Fruit fly (Drosophila melanogaster): Measurements from ENCODE around the gene egh.
A peak's percentile ranks its signal among the peaks of the same experiment; 100 is the strongest.

Gene egh

DNA sequence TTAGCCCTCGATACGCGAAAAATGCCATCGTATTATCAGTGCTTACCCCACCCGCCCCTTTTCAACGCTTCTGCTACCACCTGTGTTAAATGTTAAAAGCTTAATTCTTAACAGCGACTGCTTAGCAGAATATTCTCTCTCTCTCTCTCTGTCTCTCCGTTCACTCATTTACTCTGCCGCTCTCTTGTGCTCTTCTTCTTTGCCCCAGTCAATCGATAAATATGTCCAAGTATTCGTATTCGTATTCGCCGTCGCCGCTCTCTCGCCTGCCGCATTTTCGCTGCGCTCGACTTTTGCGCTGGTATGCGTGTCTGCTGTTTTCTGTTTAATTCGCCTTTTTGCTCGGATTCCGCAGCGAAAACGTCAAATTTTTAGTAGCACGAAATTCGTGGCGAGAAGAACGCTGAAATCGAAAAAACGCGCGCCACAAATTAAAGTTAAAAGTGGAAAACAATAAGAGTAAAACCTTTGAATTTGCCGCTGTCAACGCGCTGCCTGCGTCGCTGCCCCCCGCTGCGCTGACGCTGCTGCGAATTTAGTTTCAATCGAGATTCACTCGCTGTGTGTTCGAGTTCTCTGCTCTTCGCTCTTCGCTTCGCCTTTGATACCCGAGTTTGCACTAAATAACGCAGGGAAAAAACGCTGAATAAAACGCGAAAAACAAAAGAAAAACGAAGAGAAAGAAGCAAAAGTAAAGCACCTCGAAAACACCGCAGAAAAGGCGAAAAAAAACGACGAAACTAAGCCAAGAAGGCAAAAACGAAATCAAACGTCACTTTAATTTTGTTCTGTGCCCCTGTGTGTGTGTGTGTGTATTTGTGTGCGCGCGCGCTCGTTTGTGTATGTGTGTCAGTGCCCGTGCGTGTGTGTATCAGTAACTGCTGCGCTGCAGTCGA is 54.4 kb downstream of the egh start:
- TF ChIP-seq bab1 (GFP tag; optimal IDR thresholded peaks at IDR 0.05) (peak; percentile 1), pad (GFP tag; optimal IDR thresholded peaks at IDR 0.05) (peak; percentile 34), CG14711 (tag; optimal IDR thresholded peaks at IDR 0.05) (no peak), CG5204 (GFP tag; optimal IDR thresholded peaks at IDR 0.05) (no peak), CG7101 (tag; optimal IDR thresholded peaks at IDR 0.05) (peak; percentile 30), CG11617 (GFP tag; optimal IDR thresholded peaks at IDR 0.05) (peak; percentile 36), cnc (optimal IDR thresholded peaks at IDR 0.05) (no peak), Clk (GFP tag; optimal IDR thresholded peaks at IDR 0.05) (no peak), CG1620 (GFP tag; optimal IDR thresholded peaks at IDR 0.05) (no peak), tj (GFP tag; optimal IDR thresholded peaks at IDR 0.05) (peak; percentile 75), CG12768 (GFP tag; optimal IDR thresholded peaks at IDR 0.05) (peak; percentile 23), Mnt (GFP tag; optimal IDR thresholded peaks at IDR 0.05) (peak; percentile 34), Hr96 (GFP tag; optimal IDR thresholded peaks at IDR 0.05) (no peak), kay (GFP tag; ENCODE audit: borderline replicate concordance) (no peak), cic (GFP tag; optimal IDR thresholded peaks at IDR 0.05) (peak; percentile 21), Crg-1 (GFP tag; optimal IDR thresholded peaks at IDR 0.05) (no peak), ovo (GFP tag; optimal IDR thresholded peaks at IDR 0.05) (no peak), CG7045 (GFP tag; optimal IDR thresholded peaks at IDR 0.05) (no peak)

- TF ChIP-seq Crg-1 (GFP tag; optimal IDR thresholded peaks at IDR 0.05), result no peak
- TF ChIP-seq CG12768 (GFP tag; optimal IDR thresholded peaks at IDR 0.05), result no peak
- no peak for TF ChIP-seq cic (GFP tag; optimal IDR thresholded peaks at IDR 0.05)
- TF ChIP-seq toe (GFP tag; optimal IDR thresholded peaks at IDR 0.05), result no peak
- TF ChIP-seq CG14711 (tag; optimal IDR thresholded peaks at IDR 0.05), result no peak
- TF ChIP-seq CG1620 (GFP tag; optimal IDR thresholded peaks at IDR 0.05), result no peak
- no peak for TF ChIP-seq pad (GFP tag; optimal IDR thresholded peaks at IDR 0.05)
- TF ChIP-seq CG33017 (tag; optimal IDR thresholded peaks at IDR 0.05), result no peak
- TF ChIP-seq cnc (optimal IDR thresholded peaks at IDR 0.05), result no peak
- TF ChIP-seq tj (GFP tag; optimal IDR thresholded peaks at IDR 0.05), result no peak
- no peak for TF ChIP-seq ovo (GFP tag; optimal IDR thresholded peaks at IDR 0.05)
- no peak for TF ChIP-seq CG11617 (GFP tag; optimal IDR thresholded peaks at IDR 0.05)
- no peak for TF ChIP-seq Clk (GFP tag; optimal IDR thresholded peaks at IDR 0.05)
- TF ChIP-seq CG7101 (tag; optimal IDR thresholded peaks at IDR 0.05), result no peak
- no peak for TF ChIP-seq Mnt (GFP tag; optimal IDR thresholded peaks at IDR 0.05)
- TF ChIP-seq bab1 (GFP tag; optimal IDR thresholded peaks at IDR 0.05), result no peak
- no peak for TF ChIP-seq Hr96 (GFP tag; optimal IDR thresholded peaks at IDR 0.05)
Measured at dm6 chrX:2645593-2645992, 57.3 kb downstream of the egh start.

DNA sequence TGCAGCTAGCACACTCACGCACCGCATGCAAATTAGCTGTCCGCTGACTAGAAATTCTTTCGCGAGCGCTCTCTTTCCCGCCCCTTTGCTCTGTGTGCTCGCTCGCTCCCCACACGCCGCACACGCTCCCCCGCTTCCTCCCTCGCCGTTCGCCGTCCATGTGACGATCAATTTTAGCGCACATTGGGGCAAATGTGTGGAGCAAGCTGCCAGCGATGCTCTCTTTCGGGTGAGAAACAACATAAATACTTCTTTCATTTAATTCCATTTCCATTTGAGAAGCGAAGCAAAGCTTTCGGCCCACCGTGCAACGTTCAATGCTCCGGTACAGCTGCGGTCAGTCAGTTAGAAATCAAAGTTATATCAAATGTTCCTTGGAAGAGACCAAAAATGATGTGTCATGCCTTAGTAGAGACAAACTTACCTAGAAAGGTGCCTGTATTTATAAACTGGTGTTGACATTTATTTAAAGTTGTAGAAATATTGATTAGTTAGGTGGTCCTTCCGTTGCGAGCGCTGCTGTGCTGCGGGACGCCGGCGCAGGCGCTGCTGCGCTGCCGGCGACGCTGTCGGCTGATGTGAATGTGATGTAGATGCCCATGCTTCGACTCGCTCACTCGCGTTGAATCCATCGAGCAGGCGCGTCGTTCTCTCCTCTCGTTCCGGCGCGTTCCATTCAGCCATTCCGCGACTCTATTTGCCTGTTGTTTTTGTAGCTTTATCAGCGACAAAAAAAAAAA is 57.9 kb downstream of the egh start:
- TF ChIP-seq ovo (GFP tag; optimal IDR thresholded peaks at IDR 0.05) (peak; percentile 46), Mnt (GFP tag; optimal IDR thresholded peaks at IDR 0.05) (peak; percentile 84), bab1 (GFP tag; optimal IDR thresholded peaks at IDR 0.05) (peak; percentile 95), CG11617 (GFP tag; optimal IDR thresholded peaks at IDR 0.05) (peak; percentile 95), Hr96 (GFP tag; optimal IDR thresholded peaks at IDR 0.05) (peak; percentile 93), cnc (optimal IDR thresholded peaks at IDR 0.05) (no peak), kay (GFP tag; ENCODE audit: borderline replicate concordance) (peak; percentile 56), CG5204 (GFP tag; optimal IDR thresholded peaks at IDR 0.05) (peak; percentile 89), cic (GFP tag; optimal IDR thresholded peaks at IDR 0.05) (peak; percentile 69), Clk (GFP tag; optimal IDR thresholded peaks at IDR 0.05) (peak; percentile 77), CG14711 (tag; optimal IDR thresholded peaks at IDR 0.05) (peak; percentile 88), pad (GFP tag; optimal IDR thresholded peaks at IDR 0.05) (peak; percentile 83), CG12768 (GFP tag; optimal IDR thresholded peaks at IDR 0.05) (peak; percentile 85), CG7101 (tag; optimal IDR thresholded peaks at IDR 0.05) (peak; percentile 94), toe (GFP tag; optimal IDR thresholded peaks at IDR 0.05) (peak; percentile 49), CG7045 (GFP tag; optimal IDR thresholded peaks at IDR 0.05) (peak; percentile 93), tj (GFP tag; optimal IDR thresholded peaks at IDR 0.05) (peak; percentile 83), CG33017 (tag; optimal IDR thresholded peaks at IDR 0.05) (peak; percentile 88), Crg-1 (GFP tag; optimal IDR thresholded peaks at IDR 0.05) (peak; percentile 66), CG1620 (GFP tag; optimal IDR thresholded peaks at IDR 0.05) (peak; percentile 84)

dm6 chrX:2647472-2647883 is 59.2 kb downstream of the egh start:
- TF ChIP-seq cic (GFP tag; optimal IDR thresholded peaks at IDR 0.05) (no peak), kay (GFP tag; ENCODE audit: borderline replicate concordance) (peak; percentile 34), bab1 (GFP tag; optimal IDR thresholded peaks at IDR 0.05) (no peak)

DNA sequence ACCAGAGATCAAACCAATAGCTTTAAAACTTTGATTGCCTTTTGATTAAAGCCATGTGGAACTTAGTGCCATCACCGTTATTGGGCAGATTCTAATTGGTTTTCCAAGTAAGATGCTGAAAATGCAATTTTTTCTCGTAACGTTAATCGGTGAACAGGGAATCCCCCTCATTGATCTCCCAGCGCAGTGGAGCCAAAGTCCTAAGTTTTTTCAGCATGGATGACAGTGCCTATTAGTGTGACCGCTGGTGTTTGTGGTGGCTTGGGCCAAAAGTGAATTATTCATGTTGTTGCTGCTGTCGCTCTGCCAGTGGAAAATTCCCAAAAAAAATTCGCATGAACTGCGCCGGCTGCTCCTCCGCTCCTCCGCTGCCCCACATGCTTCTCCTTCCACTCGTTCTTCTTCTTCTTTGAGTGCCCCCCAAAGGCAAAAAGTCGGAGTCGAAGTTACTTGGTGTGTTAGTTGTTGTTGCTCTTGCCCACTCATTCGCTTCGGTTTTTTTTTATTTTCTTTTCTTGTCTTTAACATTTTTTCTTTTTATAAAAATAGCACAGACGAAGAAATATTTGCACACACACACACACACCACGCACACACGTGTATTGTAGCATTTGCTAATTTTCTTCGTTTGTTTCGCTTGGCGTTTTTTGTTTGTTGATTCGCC is 59.8 kb downstream of the egh start:
- TF ChIP-seq CG12768 (GFP tag; optimal IDR thresholded peaks at IDR 0.05) (no peak), CG5204 (GFP tag; optimal IDR thresholded peaks at IDR 0.05) (no peak), CG14711 (tag; optimal IDR thresholded peaks at IDR 0.05) (no peak), Mnt (GFP tag; optimal IDR thresholded peaks at IDR 0.05) (no peak), tj (GFP tag; optimal IDR thresholded peaks at IDR 0.05) (no peak), pad (GFP tag; optimal IDR thresholded peaks at IDR 0.05) (no peak), bab1 (GFP tag; optimal IDR thresholded peaks at IDR 0.05) (no peak), ovo (GFP tag; optimal IDR thresholded peaks at IDR 0.05) (no peak), CG7045 (GFP tag; optimal IDR thresholded peaks at IDR 0.05) (no peak), cic (GFP tag; optimal IDR thresholded peaks at IDR 0.05) (no peak), Clk (GFP tag; optimal IDR thresholded peaks at IDR 0.05) (no peak), CG11617 (GFP tag; optimal IDR thresholded peaks at IDR 0.05) (no peak), Hr96 (GFP tag; optimal IDR thresholded peaks at IDR 0.05) (no peak), toe (GFP tag; optimal IDR thresholded peaks at IDR 0.05) (no peak)
